Fruit fly (Drosophila melanogaster) whole organism, embryonic: Measurements from ENCODE around the gene mRpS10.

Experiments
- Antp ChIP-seq: fragments of 200-800 bp; sonication (Bioruptor generic); optimal IDR thresholded peaks from 3 replicates; lab custom pipeline; 2016; ENCODE audit warnings: missing biosample characterization, missing genetic modification characterization
- Asciz ChIP-seq: fragments of 200-800 bp; sonication (Bioruptor generic); optimal IDR thresholded peaks from 2 replicates; lab custom pipeline; 2017; ENCODE audit warnings: missing biosample characterization, mild to moderate bottlenecking, missing genetic modification characterization, missing genetic modification reagents
- CG10274 ChIP-seq: fragments of 200-800 bp; sonication (Bioruptor generic); optimal IDR thresholded peaks from 3 replicates; lab custom pipeline; 2017; ENCODE audit warnings: missing biosample characterization, mild to moderate bottlenecking, missing genetic modification characterization
- CG12942 ChIP-seq: fragments of 200-800 bp; sonication (Bioruptor generic); optimal IDR thresholded peaks from 3 replicates; lab custom pipeline; 2016; ENCODE audit warnings: missing biosample characterization, missing genetic modification characterization
- CG1603 ChIP-seq: fragments of 200-800 bp; sonication (Bioruptor generic); optimal IDR thresholded peaks from 2 replicates; lab custom pipeline; 2019; ENCODE audit warnings: missing biosample characterization, mild to moderate bottlenecking, missing genetic modification characterization, moderate library complexity
- CG17359 ChIP-seq: fragments of 200-800 bp; sonication (Bioruptor generic); optimal IDR thresholded peaks from 3 replicates; lab custom pipeline; 2018; ENCODE audit warnings: missing biosample characterization, mild to moderate bottlenecking, missing genetic modification characterization, moderate library complexity
- CG1792 ChIP-seq: fragments of 200-800 bp; sonication (Bioruptor generic); optimal IDR thresholded peaks from 2 replicates; lab custom pipeline; 2016; ENCODE audit warnings: missing biosample characterization, missing genetic modification characterization
- CG2116 ChIP-seq: fragments of 200-800 bp; sonication (Bioruptor generic); optimal IDR thresholded peaks from 3 replicates; lab custom pipeline; 2018; ENCODE audit warnings: missing biosample characterization, mild to moderate bottlenecking, missing genetic modification characterization
- CG2129 ChIP-seq: fragments of 200-800 bp; sonication (Bioruptor generic); IDR thresholded peaks from 2 replicates; pipeline ENCODE4 v1.3.6; 2022; ENCODE audit warnings: missing biosample characterization, missing genetic modification characterization; ENCODE audit not compliant: partially characterized antibody
- CG2202 ChIP-seq: fragments of 200-800 bp; sonication (Bioruptor generic); optimal IDR thresholded peaks from 2 replicates; lab custom pipeline; 2018; ENCODE audit warnings: missing biosample characterization, mild to moderate bottlenecking, missing genetic modification characterization
- CG30431 ChIP-seq: fragments of 200-800 bp; sonication (Bioruptor generic); optimal IDR thresholded peaks from 2 replicates; lab custom pipeline; 2017; ENCODE audit warnings: missing biosample characterization, missing genetic modification characterization
- CG31365 ChIP-seq: fragments of 200-800 bp; sonication (Bioruptor generic); optimal IDR thresholded peaks from 2 replicates; lab custom pipeline; 2018; ENCODE audit warnings: missing biosample characterization, mild to moderate bottlenecking, missing genetic modification characterization
- CG32767 ChIP-seq: fragments of 200-800 bp; sonication (Bioruptor generic); IDR thresholded peaks from 2 replicates; pipeline ENCODE4 v1.3.6; 2022; ENCODE audit warnings: missing biosample characterization, missing genetic modification characterization
- CG3281 ChIP-seq: fragments of 200-800 bp; sonication (Bioruptor generic); optimal IDR thresholded peaks from 3 replicates; lab custom pipeline; 2017; ENCODE audit warnings: missing biosample characterization, mild to moderate bottlenecking, missing genetic modification characterization
- CG3407 ChIP-seq: fragments of 200-800 bp; sonication (Bioruptor generic); optimal IDR thresholded peaks from 2 replicates; lab custom pipeline; 2018; ENCODE audit warnings: missing biosample characterization, mild to moderate bottlenecking, missing genetic modification characterization
- D ChIP-seq, 2 experiments: fragments of 200-800 bp in 1 of 2; fragments of >200 bp in 1 of 2; sonication (Bioruptor generic) in 1 of 2; optimal IDR thresholded peaks; 2 replicates in 1 of 2; 3 replicates in 1 of 2; lab custom pipeline; 2017; ENCODE audit warnings: mild to moderate bottlenecking in 1 of 2, missing biosample characterization in 1 of 2, missing genetic modification characterization in 1 of 2, missing genetic modification reagents in 1 of 2
- D19B ChIP-seq: fragments of 200-800 bp; sonication (Bioruptor generic); optimal IDR thresholded peaks from 2 replicates; lab custom pipeline; 2017; ENCODE audit warnings: missing biosample characterization, mild to moderate bottlenecking, missing genetic modification characterization
- Deaf1 ChIP-seq: fragments of 200-800 bp; optimal IDR thresholded peaks from 3 replicates; lab custom pipeline; 2019; ENCODE audit warnings: missing biosample characterization, mild to moderate bottlenecking, missing genetic modification characterization, moderate library complexity
- Dek ChIP-seq: fragments of 200-800 bp; sonication (Bioruptor generic); optimal IDR thresholded peaks from 3 replicates; lab custom pipeline; 2019; ENCODE audit warnings: missing biosample characterization, mild to moderate bottlenecking, missing genetic modification characterization, moderate library complexity
- Gsc ChIP-seq: fragments of 200-800 bp; sonication (Bioruptor generic); IDR thresholded peaks from 2 replicates; pipeline ENCODE4 v1.3.6; 2022; ENCODE audit warnings: missing biosample characterization, missing genetic modification characterization
- Gug ChIP-seq: fragments of 200-800 bp; sonication (Bioruptor generic); IDR thresholded peaks from 4 replicates; pipeline ENCODE4 v1.3.6; 2022; ENCODE audit warnings: missing biosample characterization, missing genetic modification characterization
- HLH54F ChIP-seq: fragments of 200-800 bp; sonication (Bioruptor generic); optimal IDR thresholded peaks from 3 replicates; lab custom pipeline; 2016; ENCODE audit warnings: missing biosample characterization, missing genetic modification characterization
- HmgZ ChIP-seq: fragments of 200-800 bp; sonication (Bioruptor generic); optimal IDR thresholded peaks from 2 replicates; lab custom pipeline; 2018; ENCODE audit warnings: missing biosample characterization, mild to moderate bottlenecking, missing genetic modification characterization
- Meics ChIP-seq: fragments of 200-800 bp; sonication (Bioruptor generic); optimal IDR thresholded peaks from 2 replicates; lab custom pipeline; 2017; ENCODE audit warnings: missing biosample characterization, mild to moderate bottlenecking, missing genetic modification characterization
- NC2β ChIP-seq: fragments of 200-800 bp; sonication (Bioruptor generic); optimal IDR thresholded peaks from 2 replicates; lab custom pipeline; 2016; ENCODE audit warnings: missing biosample characterization, missing genetic modification characterization
- Usf ChIP-seq: fragments of 200-800 bp; sonication (Bioruptor generic); optimal IDR thresholded peaks from 2 replicates; lab custom pipeline; 2017; ENCODE audit warnings: missing genotype, missing biosample characterization, missing genetic modification characterization
- amos ChIP-seq: fragments of 200-800 bp; sonication (Bioruptor generic); IDR thresholded peaks from 2 replicates; pipeline ENCODE4 v1.3.6; 2022; ENCODE audit warnings: missing biosample characterization, missing genetic modification characterization; ENCODE audit not compliant: partially characterized antibody
- ash1 ChIP-seq: fragments of 200-800 bp; sonication (Bioruptor generic); optimal IDR thresholded peaks from 2 replicates; lab custom pipeline; 2018; ENCODE audit warnings: missing biosample characterization, mild to moderate bottlenecking, missing genetic modification characterization
- ato ChIP-seq: fragments of 200-800 bp; sonication (Bioruptor generic); IDR thresholded peaks from 2 replicates; pipeline ENCODE4 v1.3.6; 2022; ENCODE audit warnings: missing biosample characterization, missing genetic modification characterization; ENCODE audit not compliant: partially characterized antibody
- bowl ChIP-seq: fragments of 200-800 bp; sonication (Bioruptor generic); IDR thresholded peaks from 2 replicates; pipeline ENCODE4 v1.3.6; 2022; ENCODE audit warnings: missing biosample characterization, missing genetic modification characterization
- cato ChIP-seq: fragments of 200-800 bp; sonication (Bioruptor generic); optimal IDR thresholded peaks from 2 replicates; lab custom pipeline; 2016; ENCODE audit warnings: missing biosample characterization, missing genetic modification characterization, borderline replicate concordance
- dmrt11E ChIP-seq: fragments of 200-800 bp; sonication (Bioruptor generic); optimal IDR thresholded peaks from 3 replicates; lab custom pipeline; 2018; ENCODE audit warnings: missing biosample characterization, mild to moderate bottlenecking, missing genetic modification characterization, moderate library complexity
- dpn ChIP-seq, 2 experiments: fragments of 200-800 bp; sonication (Bioruptor generic); optimal IDR thresholded peaks; 3 replicates each; lab custom pipeline; 2016; ENCODE audit warnings: missing biosample characterization in 2 of 2, missing genetic modification characterization in 2 of 2
- gcm2 ChIP-seq: fragments of 200-800 bp; sonication (Bioruptor generic); optimal IDR thresholded peaks from 2 replicates; lab custom pipeline; 2016; ENCODE audit warnings: missing biosample characterization, missing genetic modification characterization
- gsb-n ChIP-seq: fragments of 200-800 bp; sonication (Bioruptor generic); optimal IDR thresholded peaks from 3 replicates; lab custom pipeline; 2018; ENCODE audit warnings: missing biosample characterization, mild to moderate bottlenecking, missing genetic modification characterization
- h ChIP-seq: fragments of >200 bp; optimal IDR thresholded peaks from 2 replicates; lab custom pipeline; 2017
- kay ChIP-seq: fragments of 200-800 bp; sonication (Bioruptor generic); optimal IDR thresholded peaks from 2 replicates; lab custom pipeline; 2016; ENCODE audit warnings: missing biosample characterization, missing genetic modification characterization
- mirr ChIP-seq: fragments of 200-800 bp; sonication (Bioruptor generic); optimal IDR thresholded peaks from 3 replicates; lab custom pipeline; 2018; ENCODE audit warnings: missing biosample characterization, mild to moderate bottlenecking, missing genetic modification characterization
- p53 ChIP-seq: fragments of 200-800 bp; sonication (Bioruptor generic); optimal IDR thresholded peaks from 2 replicates; lab custom pipeline; 2016; ENCODE audit warnings: missing biosample characterization, missing genetic modification characterization
- pan ChIP-seq, 4 experiments: fragments of >200 bp in 3 of 4; fragments of 200-800 bp in 1 of 4; sonication (Bioruptor generic) in 1 of 4; optimal IDR thresholded peaks in 3 of 4; IDR thresholded peaks in 1 of 4; 2 replicates each; pipeline versions ENCODE4 v1.3.6 to Lab custom; 2017 to 2022; ENCODE audit warnings: missing biosample characterization in 2 of 4, missing genetic modification characterization in 2 of 4, mixed read lengths in 1 of 4
- pfk ChIP-seq: fragments of 200-800 bp; sonication (Bioruptor generic); optimal IDR thresholded peaks from 2 replicates; lab custom pipeline; 2018; ENCODE audit warnings: missing biosample characterization, mild to moderate bottlenecking, missing genetic modification characterization, moderate library complexity
- prd ChIP-seq, 3 experiments: fragments of >200 bp in 2 of 3; fragments of 200-800 bp in 1 of 3; sonication (Bioruptor generic) in 1 of 3; optimal IDR thresholded peaks in 2 of 3; IDR thresholded peaks in 1 of 3; 2 replicates in 2 of 3; 3 replicates in 1 of 3; pipeline versions ENCODE4 v1.3.6 to Lab custom; 2017 to 2022; ENCODE audit warnings: missing biosample characterization in 1 of 3, missing genetic modification characterization in 1 of 3
- sd ChIP-seq: fragments of 200-800 bp; sonication (Bioruptor generic); optimal IDR thresholded peaks from 3 replicates; lab custom pipeline; 2018; ENCODE audit warnings: missing biosample characterization, mild to moderate bottlenecking, missing genetic modification characterization, moderate library complexity
- ssp ChIP-seq: fragments of 200-800 bp; sonication (Bioruptor generic); IDR thresholded peaks from 2 replicates; pipeline ENCODE4 v1.3.6; 2022; ENCODE audit warnings: missing biosample characterization, missing genetic modification characterization
- trem ChIP-seq: fragments of 200-800 bp; optimal IDR thresholded peaks from 3 replicates; lab custom pipeline; 2019; ENCODE audit warnings: missing biosample characterization, mild to moderate bottlenecking, missing genetic modification characterization, moderate library complexity
- z ChIP-seq: fragments of 200-800 bp; sonication (Bioruptor generic); IDR thresholded peaks from 3 replicates; pipeline ENCODE4 v1.3.6; 2022; ENCODE audit warnings: missing biosample characterization, missing genetic modification characterization

The mRpS10 gene

DNA sequence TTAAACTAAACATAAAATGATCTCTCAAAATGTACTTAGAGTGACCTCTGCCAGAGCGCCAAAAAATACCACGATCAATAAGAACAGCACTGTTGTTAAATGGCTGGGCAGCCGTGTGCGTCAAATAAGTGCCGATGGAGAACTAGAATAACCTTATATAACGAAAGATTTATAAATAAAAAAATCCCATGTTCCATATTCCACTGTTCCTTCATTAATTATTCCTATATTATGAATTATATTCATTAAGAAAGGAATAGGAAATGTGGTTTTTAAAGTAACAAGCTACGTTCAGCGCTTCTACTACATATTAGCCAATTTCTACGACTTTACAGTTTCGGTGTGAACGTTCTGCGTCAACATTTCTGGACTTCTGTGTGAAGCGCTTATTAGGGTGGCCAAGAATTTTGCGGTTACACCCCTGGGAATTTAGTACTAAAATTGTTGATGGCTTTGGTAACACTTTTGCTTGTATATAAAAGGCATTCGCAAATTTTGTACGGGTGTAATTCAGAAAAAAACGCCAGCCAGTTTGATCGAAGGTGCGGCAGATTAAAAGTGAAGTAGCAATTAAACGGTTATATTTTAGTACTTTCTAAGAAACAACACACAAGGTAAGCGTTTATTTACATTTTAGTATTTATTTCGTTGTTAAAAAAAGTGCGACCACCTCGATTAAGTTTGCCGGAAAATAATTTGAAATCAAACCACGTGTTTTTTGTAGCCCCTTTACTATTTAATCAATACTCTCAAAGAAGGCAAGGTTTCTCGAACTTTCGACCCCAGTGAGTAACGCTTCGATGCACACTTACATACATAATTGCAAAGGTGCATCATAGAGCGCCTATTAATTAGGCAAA, 13.0 kb downstream of the mRpS10 start, which contains the start of the genes tefu and Hsc70-4 (continued):
- TF ChIP-seq ato (GFP tag; lab: Robert Waterston, UW), result 0 out of 2 replicates have a peak, but pooled peaks have one; percentile 17
- peak; percentile 76 for TF ChIP-seq CG12942 (GFP tag; lab: Kevin White, UChicago)
- TF ChIP-seq HmgZ (tag; lab: Kevin White, UChicago), result peak; percentile 64
- TF ChIP-seq Meics (GFP tag; lab: Kevin White, UChicago), result peak; percentile 80
- TF ChIP-seq trem (tag; lab: Kevin White, UChicago), result peak; percentile 65
- TF ChIP-seq amos, result peak; percentile 51; the same call in 1 of the 2 replicates
- TF ChIP-seq ssp (GFP tag; lab: Robert Waterston, UW), result peak; percentile 99
- TF ChIP-seq dmrt11E (tag; lab: Kevin White, UChicago), result peak; percentile 73
- peak; percentile 37 for TF ChIP-seq cato (GFP tag; lab: Kevin White, UChicago)
- no peak for TF ChIP-seq bowl (GFP tag; lab: Robert Waterston, UW)
- peak; percentile 78 for TF ChIP-seq Usf (GFP tag; lab: Kevin White, UChicago)
- TF ChIP-seq prd (optimal IDR thresholded peaks at IDR 0.05; lab: Kevin White, UChicago), result no peak
- peak; percentile 88 for TF ChIP-seq prd (GFP tag; IDR thresholded peaks at IDR 0.05; lab: Robert Waterston, UW)
- no peak for TF ChIP-seq sd (tag; lab: Kevin White, UChicago)
- TF ChIP-seq CG3281 (GFP tag; lab: Kevin White, UChicago), result peak; percentile 44
- peak; percentile 80 for TF ChIP-seq CG1603 (tag; lab: Kevin White, UChicago)
- TF ChIP-seq D (optimal IDR thresholded peaks at IDR 0.05; lab: Kevin White, UChicago), result no peak
- peak; percentile 34 for TF ChIP-seq D (GFP tag; optimal IDR thresholded peaks at IDR 0.05; lab: Kevin White, UChicago)
- TF ChIP-seq Dek, result peak; percentile 75
- no peak for TF ChIP-seq CG2129 (GFP tag; lab: Robert Waterston, UW)
- TF ChIP-seq kay (GFP tag; lab: Kevin White, UChicago), result peak; percentile 18
- TF ChIP-seq pfk (GFP tag; lab: Kevin White, UChicago), result peak; percentile 83
- peak; percentile 75 for TF ChIP-seq HLH54F (GFP tag; lab: Kevin White, UChicago)
- TF ChIP-seq mirr (GFP tag; lab: Kevin White, UChicago), result no peak
- no peak for TF ChIP-seq ash1 (GFP tag; lab: Kevin White, UChicago)
- no peak for TF ChIP-seq h (lab: Kevin White, UChicago)
- TF ChIP-seq NC2β (GFP tag; lab: Kevin White, UChicago), result peak; percentile 69
- peak; percentile 80 for TF ChIP-seq CG30431 (GFP tag; lab: Kevin White, UChicago)
- peak; percentile 42 for TF ChIP-seq D19B (GFP tag; lab: Kevin White, UChicago)
- TF ChIP-seq CG1792, result peak; percentile 55
- TF ChIP-seq CG31365 (tag; lab: Kevin White, UChicago), result peak; percentile 4
- no peak for TF ChIP-seq Asciz (GFP tag; lab: Kevin White, UChicago)
- TF ChIP-seq CG32767, result peak; percentile 60; the same call in 1 of the 2 replicates
- TF ChIP-seq Antp (GFP tag; lab: Kevin White, UChicago), result peak; percentile 69
- peak; percentile 46 for TF ChIP-seq gcm2 (GFP tag; lab: Kevin White, UChicago)
- no peak for TF ChIP-seq Deaf1 (tag; lab: Kevin White, UChicago)
- TF ChIP-seq gsb-n (tag; lab: Kevin White, UChicago), result peak; percentile 55
- peak; percentile 1 for TF ChIP-seq p53 (GFP tag; lab: Kevin White, UChicago)
- peak; percentile 58 for TF ChIP-seq CG17359 (tag; lab: Kevin White, UChicago)
- TF ChIP-seq z (GFP tag; lab: Robert Waterston, UW), result no peak; the same call in 2 of the 3 replicates
- TF ChIP-seq CG3407 (GFP tag; lab: Kevin White, UChicago), result peak; percentile 34
- TF ChIP-seq CG2202 (tag; lab: Kevin White, UChicago), result peak; percentile 40
- TF ChIP-seq Gug, result peak; percentile 92
- no peak for TF ChIP-seq pan (optimal IDR thresholded peaks at IDR 0.05; lab: Kevin White, UChicago)
- peak in 1 of 2 experiments; percentile 76 for TF ChIP-seq pan (GFP tag; optimal IDR thresholded peaks at IDR 0.05 in 1 of 2, IDR thresholded peaks at IDR 0.05 in 1 of 2)
- peak; percentile 97 for TF ChIP-seq CG2116 (GFP tag; lab: Kevin White, UChicago)
- peak; percentile 42; the same call in 1 of the 2 replicates for TF ChIP-seq Gsc (GFP tag; lab: Robert Waterston, UW)
- peak; percentile 79 to 83 for TF ChIP-seq dpn (GFP tag; optimal IDR thresholded peaks at IDR 0.05; lab: Kevin White, UChicago)
- peak; percentile 23 for TF ChIP-seq CG10274 (GFP tag; lab: Kevin White, UChicago)
